Fruit fly (Drosophila melanogaster) whole organism: Measurements from ENCODE around the gene CG11837.

Experiments used
- CG8478 ChIP-seq: fragments of >200 bp; optimal IDR thresholded peaks from 2 replicates; lab custom pipeline; 2018; ENCODE audit warnings: inconsistent platforms
- Dll ChIP-seq: fragments of >200 bp; optimal IDR thresholded peaks from 2 replicates; lab custom pipeline; 2017
- EcR ChIP-seq, 2 experiments: fragments of >200 bp; optimal IDR thresholded peaks; 2 replicates each; lab custom pipeline; 2017; ENCODE audit warnings: missing biosample characterization in 2 of 2, missing genetic modification characterization in 2 of 2, missing genetic modification reagents in 2 of 2
- psq ChIP-seq: fragments of >200 bp; optimal IDR thresholded peaks from 2 replicates; lab custom pipeline; 2017

- TF ChIP-seq Dll (lab: Kevin White, UChicago): no peak
- no peak for TF ChIP-seq psq (lab: Kevin White, UChicago)
- no peak for TF ChIP-seq CG8478
- TF ChIP-seq EcR (GFP tag; optimal IDR thresholded peaks at IDR 0.05; lab: Kevin White, UChicago): no peak
Measured at dm6 chr3R:29086896-29087295, 37.6 kb downstream of the CG11837 start.
